Worm (Caenorhabditis elegans) whole organism, late embryonic: ENCODE data around the gene F17C8.6.
"Not testable (repeated sequence)": the region's sequence is repeated elsewhere in the genome, so short reads cannot be mapped to it uniquely, and the experiment has no call there.

Experiments used
- C08G9.2 ChIP-seq: sonication (generic microtip); optimal IDR thresholded peaks from 2 replicates; lab custom pipeline; 2016; ENCODE audit warnings: mild to moderate bottlenecking, missing genetic modification characterization, moderate library complexity, missing compliant biosample characterization
- C38D4.7 ChIP-seq: fragments of 200-800 bp; sonication (Bioruptor generic); optimal IDR thresholded peaks from 2 replicates; lab custom pipeline; 2018; ENCODE audit warnings: mild to moderate bottlenecking, missing genetic modification characterization, moderate library complexity, missing compliant biosample characterization
- K09A11.1 ChIP-seq: sonication (generic microtip); optimal IDR thresholded peaks from 2 replicates; lab custom pipeline; 2017; ENCODE audit warnings: antibody characterized with exemption, mild to moderate bottlenecking, missing genetic modification characterization, missing compliant biosample characterization; ENCODE audit not compliant: insufficient read depth
- ceh-14 ChIP-seq: sonication (generic microtip); optimal IDR thresholded peaks from 2 replicates; lab custom pipeline; 2016; ENCODE audit warnings: missing genotype, missing genetic modification characterization, missing compliant biosample characterization
- ceh-18 ChIP-seq: sonication (generic microtip); optimal IDR thresholded peaks from 2 replicates; lab custom pipeline; 2016; ENCODE audit warnings: missing genetic modification characterization, missing compliant biosample characterization
- ceh-2 ChIP-seq: sonication (generic microtip); optimal IDR thresholded peaks from 2 replicates; lab custom pipeline; 2016; ENCODE audit warnings: missing genotype, missing genetic modification characterization, missing compliant biosample characterization
- ceh-31 ChIP-seq: sonication (generic microtip); optimal IDR thresholded peaks from 2 replicates; lab custom pipeline; 2016; ENCODE audit warnings: missing genetic modification characterization, missing compliant biosample characterization
- ceh-34 ChIP-seq: sonication (generic microtip); optimal IDR thresholded peaks from 2 replicates; lab custom pipeline; 2016; ENCODE audit warnings: mild to moderate bottlenecking, missing genetic modification characterization, missing compliant biosample characterization
- ceh-45 ChIP-seq: fragments of 200-800 bp; sonication (Bioruptor generic); IDR thresholded peaks from 2 replicates; pipeline ENCODE4 v1.3.6; 2022; ENCODE audit warnings: missing genetic modification reagents, missing genetic modification characterization, missing compliant biosample characterization
- ceh-6 ChIP-seq: fragments of 200-800 bp; sonication (Bioruptor generic); optimal IDR thresholded peaks from 2 replicates; lab custom pipeline; 2018; ENCODE audit warnings: mild to moderate bottlenecking, missing genetic modification characterization, missing compliant biosample characterization
- dmd-4 ChIP-seq: sonication (generic microtip); optimal IDR thresholded peaks from 2 replicates; lab custom pipeline; 2016; ENCODE audit warnings: borderline replicate concordance, missing genetic modification characterization, missing compliant biosample characterization
- elt-2 ChIP-seq: sonication (generic microtip); optimal IDR thresholded peaks from 2 replicates; lab custom pipeline; 2016; ENCODE audit warnings: missing genetic modification reagents, missing genetic modification characterization, missing compliant biosample characterization
- ets-4 ChIP-seq: sonication (generic microtip); optimal IDR thresholded peaks from 2 replicates; lab custom pipeline; 2016; ENCODE audit warnings: missing genetic modification characterization, missing compliant biosample characterization
- eyg-1 ChIP-seq: sonication (generic microtip); optimal IDR thresholded peaks from 2 replicates; lab custom pipeline; 2016; ENCODE audit warnings: missing genotype, missing genetic modification characterization, missing compliant biosample characterization
- gmeb-2 ChIP-seq: sonication (generic microtip); optimal IDR thresholded peaks from 2 replicates; lab custom pipeline; 2016; ENCODE audit warnings: missing genetic modification characterization, inconsistent platforms, missing compliant biosample characterization
- lin-11 ChIP-seq: fragments of 200-800 bp; sonication (Bioruptor generic); optimal IDR thresholded peaks from 2 replicates; lab custom pipeline; 2018; ENCODE audit warnings: mild to moderate bottlenecking, missing genetic modification characterization, missing compliant biosample characterization
- mec-3 ChIP-seq: sonication (generic microtip); optimal IDR thresholded peaks from 2 replicates; lab custom pipeline; 2016; ENCODE audit warnings: borderline replicate concordance, missing genetic modification characterization, missing compliant biosample characterization
- nfya-1 ChIP-seq: sonication (generic microtip); optimal IDR thresholded peaks from 2 replicates; lab custom pipeline; 2017; ENCODE audit warnings: missing genetic modification characterization, mild to moderate bottlenecking, missing compliant biosample characterization, antibody characterized with exemption, moderate library complexity
- nhr-11 ChIP-seq: fragments of 150-350 bp; optimal IDR thresholded peaks from 2 replicates; lab custom pipeline; 2014; ENCODE audit warnings: missing biosample characterization, missing genetic modification characterization
- nhr-232 ChIP-seq: sonication (generic microtip); optimal IDR thresholded peaks from 2 replicates; lab custom pipeline; 2016; ENCODE audit warnings: missing genetic modification characterization, missing compliant biosample characterization
- odd-2 ChIP-seq: sonication (generic microtip); optimal IDR thresholded peaks from 2 replicates; lab custom pipeline; 2017; ENCODE audit warnings: antibody characterized with exemption, mild to moderate bottlenecking, missing genetic modification characterization, missing compliant biosample characterization
- pag-3 ChIP-seq: sonication (generic microtip); optimal IDR thresholded peaks from 2 replicates; lab custom pipeline; 2016; ENCODE audit warnings: missing compliant biosample characterization, missing genetic modification characterization, borderline replicate concordance
- pqm-1 ChIP-seq: sonication (generic microtip); optimal IDR thresholded peaks from 2 replicates; lab custom pipeline; 2016; ENCODE audit warnings: missing genetic modification characterization, missing compliant biosample characterization
- pros-1 ChIP-seq: fragments of 150-350 bp; optimal IDR thresholded peaks from 2 replicates; lab custom pipeline; 2014; ENCODE audit warnings: missing biosample characterization, missing genetic modification reagents, missing genetic modification characterization
- ref-2 ChIP-seq: sonication (generic microtip); optimal IDR thresholded peaks from 2 replicates; lab custom pipeline; 2016; ENCODE audit warnings: missing genetic modification characterization, missing compliant biosample characterization
- sdc-2 ChIP-seq: sonication (generic microtip); optimal IDR thresholded peaks from 2 replicates; lab custom pipeline; 2016; ENCODE audit warnings: missing genotype, missing genetic modification characterization, missing compliant biosample characterization
- syd-9 ChIP-seq: sonication (generic microtip); optimal IDR thresholded peaks from 2 replicates; lab custom pipeline; 2016; ENCODE audit warnings: mild to moderate bottlenecking, missing genetic modification characterization, moderate library complexity, missing compliant biosample characterization
- tbx-2 ChIP-seq: sonication (generic microtip); optimal IDR thresholded peaks from 2 replicates; lab custom pipeline; 2016; ENCODE audit warnings: missing genetic modification characterization, missing compliant biosample characterization
- tbx-7 ChIP-seq: sonication (generic microtip); optimal IDR thresholded peaks from 2 replicates; lab custom pipeline; 2016; ENCODE audit warnings: missing genotype, missing genetic modification characterization, missing compliant biosample characterization
- unc-3 ChIP-seq, 2 experiments: fragments of 200-800 bp in 1 of 2; sonication (Bioruptor generic) in 1 of 2; sonication (generic microtip) in 1 of 2; conservative IDR thresholded peaks in 1 of 2; optimal IDR thresholded peaks in 1 of 2; 2 replicates each; pipeline versions ENCODE4 v1.3.6 to Lab custom; 2016 to 2022; ENCODE audit warnings: missing compliant biosample characterization in 2 of 2, missing genetic modification characterization in 2 of 2, missing genetic modification reagents in 1 of 2
- unc-42 ChIP-seq: sonication (generic microtip); optimal IDR thresholded peaks from 2 replicates; lab custom pipeline; 2016; ENCODE audit warnings: missing genotype, missing genetic modification characterization, missing compliant biosample characterization
- unc-55 ChIP-seq: sonication (generic microtip); optimal IDR thresholded peaks from 2 replicates; lab custom pipeline; 2017; ENCODE audit warnings: missing biosample characterization, missing genetic modification reagents, missing genetic modification characterization
- zip-5 ChIP-seq: sonication (generic microtip); optimal IDR thresholded peaks from 2 replicates; lab custom pipeline; 2016; ENCODE audit warnings: missing genetic modification characterization, missing compliant biosample characterization
- ztf-16 ChIP-seq: sonication (generic microtip); optimal IDR thresholded peaks from 2 replicates; lab custom pipeline; 2017; ENCODE audit warnings: missing genetic modification characterization, missing compliant biosample characterization

F17C8.6 gene

ce11 chrIII:4754001-4754561, 8.2 kb upstream of the F17C8.6 start, which contains the start of the genes rps-0 and rbg-3 (continued):
- TF ChIP-seq nhr-11 (tag; lab: Kevin White, UChicago) (no peak), ceh-31 (peak; percentile 75), zip-5 (tag; lab: Kevin White, UChicago) (no peak), ref-2 (tag; lab: Kevin White, UChicago) (peak; percentile 29), ceh-45 (GFP tag; lab: Robert Waterston, UW) (no peak), tbx-7 (peak; percentile 9), syd-9 (tag; lab: Kevin White, UChicago) (no peak), ceh-2 (tag; lab: Kevin White, UChicago) (peak; percentile 1), sdc-2 (tag; lab: Kevin White, UChicago) (no peak), unc-55 (peak; percentile 57), ets-4 (tag; lab: Kevin White, UChicago) (peak; percentile 70), unc-3 (GFP tag; conservative IDR thresholded peaks at IDR 0.05; lab: Robert Waterston, UW) (no peak), unc-3 (tag; optimal IDR thresholded peaks at IDR 0.05; lab: Kevin White, UChicago) (no peak), unc-42 (tag; lab: Kevin White, UChicago) (peak; percentile 96), pros-1 (tag; lab: Kevin White, UChicago) (no peak), mec-3 (no peak), pag-3 (tag; lab: Kevin White, UChicago) (no peak), odd-2 (tag; lab: Kevin White, UChicago) (no peak), ztf-16 (tag; lab: Kevin White, UChicago) (no peak), C38D4.7 (GFP tag; lab: Kevin White, UChicago) (no peak), K09A11.1 (no peak), ceh-6 (GFP tag; lab: Kevin White, UChicago) (no peak), eyg-1 (no peak)
- TF ChIP-seq, all 69 proteins: peak for 19

ce11 chrIII:4748666-4749065, 2.8 kb upstream of the F17C8.6 start:
- TF ChIP-seq gmeb-2 (tag; lab: Kevin White, UChicago) (no peak), C08G9.2 (tag; lab: Kevin White, UChicago) (peak; percentile 22)

- TF ChIP-seq ceh-34 (tag; lab: Kevin White, UChicago) (no peak), tbx-2 (no peak), ceh-14 (no peak), unc-3 (GFP tag; conservative IDR thresholded peaks at IDR 0.05; lab: Robert Waterston, UW) (no peak), unc-3 (tag; optimal IDR thresholded peaks at IDR 0.05; lab: Kevin White, UChicago) (no peak), pqm-1 (tag; lab: Kevin White, UChicago) (no peak), pros-1 (tag; lab: Kevin White, UChicago) (no peak), mec-3 (no peak), nhr-232 (tag; lab: Kevin White, UChicago) (no peak), lin-11 (no peak)
These were observed 2.3 kb upstream of the F17C8.6 start, which contains the start of gene col-89 for ce11 chrIII:4748109-4748508. Gene col-89 (plus strand): TSS chrIII:4748127.

- not testable (repeated sequence) for TF ChIP-seq dmd-4; ceh-18 (tag; lab: Kevin White, UChicago); nfya-1 (tag; lab: Kevin White, UChicago)
These were observed 3.2 kb downstream of the F17C8.6 start, which contains the start of gene twk-6 for ce11 chrIII:4742620-4743019. Gene twk-6 (plus strand): TSS chrIII:4742920.

- TF ChIP-seq dmd-4 (no peak), elt-2 (tag; lab: Kevin White, UChicago) (peak; percentile 27)
- TF ChIP-seq, all 69 proteins: peak for 1
These were observed 5.0 kb downstream of the F17C8.6 start for ce11 chrIII:4740820-4741219.
